Fruit fly (Drosophila melanogaster) whole organism, adult: Measurements from ENCODE around the gene CG7912.

Experiments
- CG11617 ChIP-seq: fragments of 200-800 bp; sonication (Bioruptor generic); optimal IDR thresholded peaks from 2 replicates; lab custom pipeline; 2017; ENCODE audit warnings: mild to moderate bottlenecking, missing biosample characterization, missing genetic modification reagents, missing genetic modification characterization
- CG12768 ChIP-seq: fragments of 200-800 bp; sonication (Bioruptor generic); optimal IDR thresholded peaks from 2 replicates; lab custom pipeline; 2017; ENCODE audit warnings: missing biosample characterization, missing genetic modification characterization, mild to moderate bottlenecking, moderate library complexity, missing genetic modification reagents
- CG14711 ChIP-seq: fragments of 200-800 bp; sonication (Bioruptor generic); optimal IDR thresholded peaks from 2 replicates; lab custom pipeline; 2018; ENCODE audit warnings: missing biosample characterization, mild to moderate bottlenecking, missing genetic modification characterization, moderate library complexity
- CG1620 ChIP-seq: fragments of 200-800 bp; sonication (Bioruptor generic); optimal IDR thresholded peaks from 2 replicates; lab custom pipeline; 2016; ENCODE audit warnings: missing biosample characterization, missing genetic modification characterization
- CG33017 ChIP-seq: fragments of 200-800 bp; sonication (Bioruptor generic); optimal IDR thresholded peaks from 2 replicates; lab custom pipeline; 2018; ENCODE audit warnings: missing biosample characterization, mild to moderate bottlenecking, missing genetic modification characterization, moderate library complexity
- CG5204 ChIP-seq: fragments of 200-800 bp; sonication (Bioruptor generic); optimal IDR thresholded peaks from 2 replicates; lab custom pipeline; 2016; ENCODE audit warnings: missing biosample characterization, missing genetic modification characterization
- CG7045 ChIP-seq: fragments of 200-800 bp; sonication (Bioruptor generic); optimal IDR thresholded peaks from 2 replicates; lab custom pipeline; 2017; ENCODE audit warnings: missing biosample characterization, mild to moderate bottlenecking, missing genetic modification characterization
- CG7101 ChIP-seq: fragments of 200-800 bp; sonication (Bioruptor generic); optimal IDR thresholded peaks from 2 replicates; lab custom pipeline; 2018; ENCODE audit warnings: missing biosample characterization, mild to moderate bottlenecking, missing genetic modification characterization, moderate library complexity
- Clk ChIP-seq: fragments of 200-800 bp; sonication (Bioruptor generic); optimal IDR thresholded peaks from 2 replicates; lab custom pipeline; 2017; ENCODE audit warnings: missing biosample characterization, missing genetic modification characterization
- Crg-1 ChIP-seq: fragments of 200-800 bp; sonication (Bioruptor generic); optimal IDR thresholded peaks from 2 replicates; lab custom pipeline; 2016; ENCODE audit warnings: missing biosample characterization, missing genetic modification characterization
- Hr96 ChIP-seq: fragments of 200-800 bp; sonication (Bioruptor generic); optimal IDR thresholded peaks from 2 replicates; lab custom pipeline; 2016; ENCODE audit warnings: missing biosample characterization, missing genetic modification characterization
- Mnt ChIP-seq: fragments of 200-800 bp; sonication (Bioruptor generic); optimal IDR thresholded peaks from 2 replicates; lab custom pipeline; 2016; ENCODE audit warnings: missing biosample characterization, mild to moderate bottlenecking, missing genetic modification characterization
- bab1 ChIP-seq: fragments of 200-800 bp; sonication (Bioruptor generic); optimal IDR thresholded peaks from 3 replicates; lab custom pipeline; 2019; ENCODE audit warnings: missing biosample characterization, mild to moderate bottlenecking, missing genetic modification characterization, moderate library complexity
- cic ChIP-seq: fragments of 200-800 bp; sonication (Bioruptor generic); optimal IDR thresholded peaks from 2 replicates; lab custom pipeline; 2017; ENCODE audit warnings: missing biosample characterization, mild to moderate bottlenecking, missing genetic modification characterization, moderate library complexity
- cnc ChIP-seq, 2 experiments: fragments of >200 bp; optimal IDR thresholded peaks; 2 replicates each; lab custom pipeline; 2017
- kay ChIP-seq: fragments of 200-800 bp; sonication (Bioruptor generic); peaks from one replicate; lab custom pipeline; 2016; ENCODE audit warnings: missing biosample characterization, missing genetic modification characterization, borderline replicate concordance
- ovo ChIP-seq: fragments of 200-800 bp; sonication (Bioruptor generic); optimal IDR thresholded peaks from 2 replicates; lab custom pipeline; 2016; ENCODE audit warnings: missing biosample characterization, missing genetic modification characterization
- pad ChIP-seq: fragments of 200-800 bp; sonication (Bioruptor generic); optimal IDR thresholded peaks from 3 replicates; lab custom pipeline; 2017; ENCODE audit warnings: missing biosample characterization, missing genetic modification characterization, mild to moderate bottlenecking, moderate library complexity, missing genetic modification reagents
- tj ChIP-seq: fragments of 200-800 bp; sonication (Bioruptor generic); optimal IDR thresholded peaks from 3 replicates; lab custom pipeline; 2017; ENCODE audit warnings: missing biosample characterization, mild to moderate bottlenecking, missing genetic modification characterization, moderate library complexity
- toe ChIP-seq: fragments of 200-800 bp; sonication (Bioruptor generic); optimal IDR thresholded peaks from 2 replicates; lab custom pipeline; 2016; ENCODE audit warnings: missing biosample characterization, missing genetic modification characterization

The CG7912 gene

DNA sequence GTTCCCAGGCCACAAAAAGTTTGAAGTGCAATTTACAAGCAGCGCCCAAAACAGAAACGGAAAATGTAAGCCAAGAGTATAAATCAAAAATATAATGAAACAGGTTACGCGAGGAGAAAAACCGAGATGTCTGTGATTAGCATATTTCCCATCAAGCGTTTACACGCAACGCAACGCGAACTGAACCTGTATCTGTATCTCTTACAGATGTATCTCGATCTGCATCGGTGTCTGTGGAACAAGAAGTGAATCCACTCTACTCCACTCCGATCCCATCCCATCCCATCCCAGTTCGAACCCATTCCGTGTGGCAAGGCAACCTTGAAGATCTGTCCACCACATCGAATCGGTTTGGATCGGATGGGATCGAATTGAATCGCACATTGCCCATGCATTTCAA is 25.1 kb downstream of the CG7912 start:
- no peak for TF ChIP-seq Mnt
- no peak for TF ChIP-seq Hr96 (GFP tag; lab: Kevin White, UChicago)
- no peak for TF ChIP-seq cic (GFP tag; lab: Kevin White, UChicago)
- TF ChIP-seq CG7101 (tag; lab: Kevin White, UChicago), result no peak
- TF ChIP-seq CG14711 (tag; lab: Kevin White, UChicago), result no peak

- TF ChIP-seq CG7101 (tag; lab: Kevin White, UChicago) (no peak), CG14711 (tag; lab: Kevin White, UChicago) (no peak), CG1620 (GFP tag; lab: Kevin White, UChicago) (no peak), toe (GFP tag; lab: Kevin White, UChicago) (no peak), bab1 (GFP tag; lab: Kevin White, UChicago) (no peak), CG5204 (GFP tag; lab: Kevin White, UChicago) (no peak), Mnt (no peak), kay (GFP tag; lab: Kevin White, UChicago) (no peak), CG33017 (tag; lab: Kevin White, UChicago) (no peak), Clk (no peak), CG12768 (GFP tag; lab: Kevin White, UChicago) (no peak), cnc (optimal IDR thresholded peaks at IDR 0.05; lab: Kevin White, UChicago) (no peak), Crg-1 (GFP tag; lab: Kevin White, UChicago) (no peak), tj (GFP tag; lab: Kevin White, UChicago) (no peak), ovo (no peak)
Observed at dm6 chr3R:29983073-29983544, 25.9 kb downstream of the CG7912 start, which contains the start of gene CG7896. Gene CG7896 (plus strand): TSS chr3R:29983426.

DNA sequence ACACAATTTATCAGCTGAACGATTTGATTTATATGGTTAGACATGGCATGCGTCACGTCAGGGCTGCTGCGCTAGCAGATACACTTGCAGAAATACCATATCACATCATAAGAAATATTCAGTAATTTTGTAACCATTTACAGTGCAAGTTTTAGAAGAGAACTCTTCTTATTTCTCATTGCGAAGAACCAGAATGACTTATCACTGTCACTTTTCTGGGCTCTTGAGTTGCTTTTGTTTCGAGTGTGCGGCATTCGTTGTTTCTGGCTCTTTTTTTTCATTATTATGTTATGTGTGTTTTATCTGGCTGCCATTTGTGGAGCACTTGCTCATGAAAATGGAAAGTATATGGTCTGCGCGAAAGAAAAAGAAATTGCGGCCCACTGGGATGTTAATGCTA is 27.0 kb downstream of the CG7912 start:
- TF ChIP-seq cic (GFP tag; lab: Kevin White, UChicago) (no peak), CG7101 (tag; lab: Kevin White, UChicago) (no peak)

DNA sequence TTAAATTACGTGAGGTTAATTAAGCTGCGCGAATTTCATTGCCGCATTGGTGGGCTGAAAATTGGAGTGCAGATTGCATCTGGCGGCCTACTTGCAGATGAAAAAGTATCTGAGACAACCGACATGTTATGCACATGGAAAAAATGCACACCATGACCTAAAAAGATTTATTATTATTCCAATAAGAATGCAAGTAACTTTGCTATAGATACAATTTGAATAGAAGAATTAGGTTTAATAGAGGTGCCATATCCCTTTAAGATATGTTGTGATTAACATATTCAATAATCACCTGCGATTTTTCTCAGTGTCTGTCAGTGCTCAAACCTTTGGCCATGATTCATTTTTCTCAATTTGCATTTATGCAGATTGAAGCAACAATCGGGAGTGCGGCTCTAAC is 27.5 kb downstream of the CG7912 start:
- TF ChIP-seq Crg-1 (GFP tag; lab: Kevin White, UChicago), result no peak
- no peak for TF ChIP-seq bab1 (GFP tag; lab: Kevin White, UChicago)
- no peak for TF ChIP-seq CG33017 (tag; lab: Kevin White, UChicago)

DNA sequence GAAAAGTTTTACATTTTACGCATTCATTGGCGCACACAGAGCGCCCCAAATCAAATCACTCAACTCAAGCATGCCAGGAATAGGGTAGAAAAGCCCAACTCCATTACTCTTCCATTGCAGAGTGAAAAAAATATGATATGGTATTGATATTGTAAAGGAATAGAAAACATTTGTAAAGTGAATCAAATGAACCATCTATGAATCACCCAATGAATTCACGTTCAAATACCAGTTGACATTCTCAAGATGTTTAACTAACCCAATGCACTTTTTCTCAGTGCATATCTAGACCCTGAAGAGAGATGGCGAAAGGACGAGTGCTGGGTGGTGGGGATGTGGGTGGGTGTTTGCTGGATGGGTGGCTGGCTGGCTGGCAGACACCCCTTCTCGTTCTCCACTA is 30.4 kb downstream of the CG7912 start:
- TF ChIP-seq CG14711 (tag; lab: Kevin White, UChicago), result no peak
- TF ChIP-seq pad (GFP tag; lab: Kevin White, UChicago), result no peak

DNA sequence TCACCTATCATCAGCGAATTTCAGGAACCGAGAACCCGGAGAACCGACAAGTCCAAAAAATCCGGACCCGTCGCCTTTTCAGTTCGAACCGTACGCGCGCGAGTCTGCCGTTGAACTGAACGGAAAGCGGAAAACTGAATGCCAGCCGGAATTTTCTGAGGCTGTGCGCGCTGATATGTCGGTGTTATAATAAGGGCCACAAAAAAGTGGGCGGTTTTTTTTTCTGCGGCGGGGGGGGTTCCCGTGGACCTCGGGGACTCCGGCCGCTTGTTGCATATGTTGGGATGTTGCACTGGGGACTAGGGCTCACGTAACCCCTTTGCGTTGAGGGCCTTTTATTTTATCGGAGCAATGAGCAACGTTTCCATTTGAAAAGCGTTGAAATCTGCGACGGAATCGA is 39.6 kb downstream of the CG7912 start, which contains the start of gene TkR99D:
TSS of gene TkR99D (minus strand) at position 101 of the 400 bp plus-strand sequence.
- no peak for TF ChIP-seq cnc (optimal IDR thresholded peaks at IDR 0.05; lab: Kevin White, UChicago)
- no peak for TF ChIP-seq cic (GFP tag; lab: Kevin White, UChicago)
- no peak for TF ChIP-seq CG11617
- no peak for TF ChIP-seq Crg-1 (GFP tag; lab: Kevin White, UChicago)
- no peak for TF ChIP-seq bab1 (GFP tag; lab: Kevin White, UChicago)
- no peak for TF ChIP-seq CG12768 (GFP tag; lab: Kevin White, UChicago)
- TF ChIP-seq CG5204 (GFP tag; lab: Kevin White, UChicago), result no peak
- no peak for TF ChIP-seq Mnt
- no peak for TF ChIP-seq kay (GFP tag; lab: Kevin White, UChicago)
- no peak for TF ChIP-seq CG1620 (GFP tag; lab: Kevin White, UChicago)
- TF ChIP-seq CG7101 (tag; lab: Kevin White, UChicago), result no peak
- TF ChIP-seq ovo, result no peak
- no peak for TF ChIP-seq CG7045 (GFP tag; lab: Kevin White, UChicago)

dm6 chr3R:29963102-29963501 is 45.9 kb downstream of the CG7912 start:
- TF ChIP-seq pad (GFP tag; lab: Kevin White, UChicago) (no peak), Clk (no peak), Hr96 (GFP tag; lab: Kevin White, UChicago) (no peak), cnc (optimal IDR thresholded peaks at IDR 0.05; lab: Kevin White, UChicago) (no peak), CG12768 (GFP tag; lab: Kevin White, UChicago) (no peak), CG11617 (no peak), CG7101 (tag; lab: Kevin White, UChicago) (no peak), bab1 (GFP tag; lab: Kevin White, UChicago) (no peak), cic (GFP tag; lab: Kevin White, UChicago) (no peak), Crg-1 (GFP tag; lab: Kevin White, UChicago) (no peak), CG33017 (tag; lab: Kevin White, UChicago) (no peak)

DNA sequence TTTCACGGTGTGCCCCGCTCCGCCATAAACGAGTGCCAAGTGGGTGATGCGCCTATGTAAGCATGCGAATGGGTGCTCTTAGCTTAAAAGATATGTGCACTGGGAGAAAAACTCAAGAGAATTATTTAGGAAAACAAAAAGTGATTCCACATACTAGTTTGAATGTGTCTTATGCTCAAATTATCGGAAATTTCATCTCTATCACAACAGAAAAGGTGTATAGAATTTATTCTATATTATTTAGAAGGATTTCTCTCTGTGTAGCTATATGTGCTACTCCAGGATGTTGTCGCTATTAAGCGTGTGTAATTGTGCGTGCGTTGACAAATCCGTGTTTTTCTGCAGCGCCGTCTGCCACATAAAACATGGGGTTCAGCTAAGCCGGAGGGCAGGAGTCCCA is 49.7 kb downstream of the CG7912 start:
- no peak for TF ChIP-seq CG33017 (tag; lab: Kevin White, UChicago)
- no peak for TF ChIP-seq CG5204 (GFP tag; lab: Kevin White, UChicago)
- no peak for TF ChIP-seq bab1 (GFP tag; lab: Kevin White, UChicago)
- no peak for TF ChIP-seq cic (GFP tag; lab: Kevin White, UChicago)
- no peak for TF ChIP-seq toe (GFP tag; lab: Kevin White, UChicago)
- TF ChIP-seq Clk, result no peak
- no peak for TF ChIP-seq CG14711 (tag; lab: Kevin White, UChicago)
- TF ChIP-seq pad (GFP tag; lab: Kevin White, UChicago), result no peak
- no peak for TF ChIP-seq Crg-1 (GFP tag; lab: Kevin White, UChicago)
- TF ChIP-seq cnc (optimal IDR thresholded peaks at IDR 0.05; lab: Kevin White, UChicago), result no peak
- TF ChIP-seq ovo, result no peak
- TF ChIP-seq Hr96 (GFP tag; lab: Kevin White, UChicago), result no peak
- no peak for TF ChIP-seq tj (GFP tag; lab: Kevin White, UChicago)
- TF ChIP-seq CG7045 (GFP tag; lab: Kevin White, UChicago), result no peak
- no peak for TF ChIP-seq CG1620 (GFP tag; lab: Kevin White, UChicago)
- no peak for TF ChIP-seq Mnt
